Worm (Caenorhabditis elegans) whole organism, L4 larva: ENCODE data around the gene W04G3.10.

Experiments
- hmg-1.1 ChIP-seq: fragments of 200-800 bp; sonication (Bioruptor generic); IDR thresholded peaks from 2 replicates; pipeline ENCODE4 v1.3.6; 2022; ENCODE audit warnings: missing genetic modification reagents, missing genetic modification characterization, missing compliant biosample characterization
- lin-39 ChIP-seq: fragments of 150-350 bp; optimal IDR thresholded peaks from 2 replicates; lab custom pipeline; 2014; ENCODE audit warnings: missing biosample characterization, missing genetic modification reagents, missing genetic modification characterization
- lsy-2 ChIP-seq, 2 experiments: fragments of 150-350 bp in 1 of 2; sonication (generic microtip) in 1 of 2; optimal IDR thresholded peaks; 2 replicates each; lab custom pipeline; 2014 to 2017; ENCODE audit warnings: missing biosample characterization in 2 of 2, missing genetic modification characterization in 2 of 2
- madf-9 ChIP-seq: fragments of 200-800 bp; sonication (Bioruptor generic); conservative IDR thresholded peaks from 2 replicates; pipeline ENCODE4 v1.3.6; 2022; ENCODE audit warnings: missing genetic modification reagents, missing genetic modification characterization, missing compliant biosample characterization
- spr-1 ChIP-seq: sonication (generic microtip); optimal IDR thresholded peaks from 2 replicates; lab custom pipeline; 2016; ENCODE audit warnings: mild to moderate bottlenecking, missing genetic modification characterization, missing compliant biosample characterization
- unc-130 ChIP-seq: sonication (generic microtip); optimal IDR thresholded peaks from 2 replicates; lab custom pipeline; 2016; ENCODE audit warnings: missing genetic modification reagents, missing genetic modification characterization, missing compliant biosample characterization

DNA sequence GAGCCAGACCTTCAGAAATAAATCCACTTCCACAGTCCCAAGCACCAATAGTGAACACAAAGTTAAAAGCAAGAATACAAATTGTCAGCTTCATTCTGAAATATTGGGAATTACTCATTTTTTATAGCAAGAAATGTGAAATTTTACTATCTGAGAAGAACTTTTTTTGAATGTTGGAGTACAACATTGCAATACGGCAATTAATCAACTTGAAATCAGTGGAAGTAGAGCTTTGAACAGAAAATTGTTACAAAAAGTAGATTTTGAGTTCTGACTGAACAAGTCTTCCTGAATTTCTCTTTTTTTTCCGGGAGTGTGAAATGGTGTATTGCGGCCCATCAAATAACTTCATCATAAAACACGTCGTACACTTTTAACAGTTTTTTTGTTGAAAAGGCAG is at the start of gene W04G3.10:
- TF ChIP-seq lsy-2 (tag; optimal IDR thresholded peaks at IDR 0.05; lab: Kevin White, UChicago) (no peak), spr-1 (no peak), unc-130 (GFP tag; lab: Kevin White, UChicago) (no peak), madf-9 (GFP tag; lab: Robert Waterston, UW) (no peak), hmg-1.1 (GFP tag; lab: Robert Waterston, UW) (no peak), lin-39 (tag; lab: Kevin White, UChicago) (no peak)
